Worm (Caenorhabditis elegans): ENCODE data around the gene efn-3.

Gene efn-3

DNA sequence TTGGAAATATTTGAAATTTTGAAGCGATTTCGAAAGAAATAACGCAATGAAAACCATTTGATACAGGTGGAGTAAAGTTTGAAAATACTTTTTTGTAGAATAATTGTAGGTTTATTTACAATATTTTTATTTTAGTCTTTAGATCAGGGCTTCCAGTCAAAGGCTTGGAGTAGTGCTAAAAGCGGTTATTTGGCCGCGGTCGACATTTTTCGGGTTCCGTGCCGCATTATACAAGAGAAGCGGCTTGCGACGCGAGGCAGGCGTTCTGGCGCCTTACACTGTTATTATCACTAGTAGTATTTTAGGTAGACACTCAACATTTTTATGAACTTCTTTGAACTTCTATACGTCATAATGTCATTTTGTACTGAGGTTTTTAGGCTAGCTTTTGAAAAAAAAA, 29.2 kb upstream of the efn-3 start:
- TF ChIP-seq pax-1 (tag; optimal IDR thresholded peaks at IDR 0.05), result no peak

DNA sequence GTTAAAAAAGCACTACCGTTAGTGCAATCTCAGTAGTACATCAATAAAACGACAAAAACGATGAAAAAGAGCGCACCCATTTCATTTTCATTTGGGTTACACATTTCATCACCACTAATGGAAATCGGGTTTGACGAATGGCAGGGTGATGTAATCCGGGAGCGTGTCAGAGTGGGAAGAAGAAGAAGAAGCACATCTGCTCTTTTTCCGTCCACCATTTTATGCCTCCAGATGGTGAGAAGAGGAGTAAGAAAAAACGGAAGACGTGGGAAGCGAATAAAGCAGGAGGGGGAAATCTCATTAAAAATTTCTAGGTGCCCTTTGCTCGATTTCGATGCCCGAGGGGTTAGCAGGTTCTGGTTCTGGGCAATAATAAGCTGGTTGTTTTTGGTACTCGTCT, 28.8 kb upstream of the efn-3 start:
- TF ChIP-seq ceh-31 (tag; optimal IDR thresholded peaks at IDR 0.05) (peak; percentile 8), ceh-2 (tag; optimal IDR thresholded peaks at IDR 0.05) (no peak), zip-5 (tag; optimal IDR thresholded peaks at IDR 0.05) (no peak), unc-42 (tag; optimal IDR thresholded peaks at IDR 0.05) (peak; percentile 42)

DNA sequence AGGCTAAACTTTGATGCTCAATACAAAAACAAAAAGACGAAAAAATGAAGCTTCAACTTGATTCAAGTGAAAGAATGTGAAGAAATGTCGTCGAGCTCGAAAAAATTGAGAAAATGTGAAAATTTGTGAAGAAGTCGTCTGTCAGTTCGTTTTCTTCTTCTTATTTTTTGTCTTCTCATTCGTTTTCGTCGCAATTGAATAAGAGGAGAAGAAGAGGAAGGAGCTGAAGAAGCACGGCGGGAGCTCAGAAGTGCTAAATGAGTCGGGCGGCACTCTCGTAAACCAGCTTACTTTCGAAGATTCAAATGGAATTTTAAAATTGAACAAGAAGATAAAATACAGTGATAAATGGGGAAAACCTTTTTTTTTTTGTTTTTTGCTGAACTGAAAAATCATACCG, 27.9 kb upstream of the efn-3 start:
- TF ChIP-seq T23F11.4 (GFP tag; optimal IDR thresholded peaks at IDR 0.05) (no peak), sox-4 (tag; optimal IDR thresholded peaks at IDR 0.05) (no peak), unc-86 (tag; optimal IDR thresholded peaks at IDR 0.05) (no peak), unc-42 (tag; optimal IDR thresholded peaks at IDR 0.05) (peak; percentile 5), K02D7.2 (tag; optimal IDR thresholded peaks at IDR 0.05) (no peak), pat-9 (tag; optimal IDR thresholded peaks at IDR 0.05) (no peak), lin-11 (tag; optimal IDR thresholded peaks at IDR 0.05) (no peak)

DNA sequence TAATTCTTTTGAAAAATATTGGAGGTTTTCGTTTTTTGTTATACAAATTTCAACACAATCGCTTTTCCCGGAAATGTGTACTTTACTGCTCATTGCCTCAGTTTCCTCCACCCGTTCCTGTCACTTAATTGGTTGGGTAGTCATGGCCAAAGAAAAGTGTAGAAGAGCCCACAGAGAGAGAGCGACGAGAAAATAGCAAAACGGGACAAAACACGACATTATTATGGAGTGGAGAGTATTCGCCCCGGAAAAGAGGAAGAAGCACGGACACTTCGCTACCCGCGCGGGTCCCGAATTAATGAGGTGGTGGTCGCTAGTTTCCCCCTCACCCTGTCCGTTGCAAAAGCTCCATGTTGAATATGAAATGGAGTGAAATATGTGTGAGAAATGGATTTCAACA, 26.6 kb upstream of the efn-3 start:
- TF ChIP-seq K02D7.2 (tag; optimal IDR thresholded peaks at IDR 0.05) (no peak), rnt-1 (tag; optimal IDR thresholded peaks at IDR 0.05) (no peak), nhr-11 (tag; optimal IDR thresholded peaks at IDR 0.05) (no peak), dmd-4 (tag; optimal IDR thresholded peaks at IDR 0.05; ENCODE audit: borderline replicate concordance) (peak; percentile 25), ceh-45 (GFP tag; IDR thresholded peaks at IDR 0.05) (no peak), sox-2 (GFP tag; IDR thresholded peaks at IDR 0.05) (no peak), ceh-22 (tag; optimal IDR thresholded peaks at IDR 0.05) (no peak), eyg-1 (tag; optimal IDR thresholded peaks at IDR 0.05) (no peak), hlh-30 (tag; optimal IDR thresholded peaks at IDR 0.05; ENCODE audit: insufficient read depth) (no peak), ceh-6 (GFP tag; optimal IDR thresholded peaks at IDR 0.05) (no peak), sdc-2 (tag; optimal IDR thresholded peaks at IDR 0.05) (peak; percentile 51), tbx-7 (tag; optimal IDR thresholded peaks at IDR 0.05) (no peak), ceh-19 (GFP tag; optimal IDR thresholded peaks at IDR 0.05) (peak; percentile 2), pat-9 (tag; optimal IDR thresholded peaks at IDR 0.05) (no peak), nhr-232 (tag; optimal IDR thresholded peaks at IDR 0.05) (no peak), lim-6 (tag; optimal IDR thresholded peaks at IDR 0.05) (no peak), pax-1 (tag; optimal IDR thresholded peaks at IDR 0.05) (no peak), pros-1 (tag; optimal IDR thresholded peaks at IDR 0.05) (no peak), ceh-31 (tag; optimal IDR thresholded peaks at IDR 0.05) (peak; percentile 43), nfya-1 (tag; optimal IDR thresholded peaks at IDR 0.05) (peak; percentile 19), unc-3 (GFP tag; conservative IDR thresholded peaks at IDR 0.05) (no peak), unc-3 (tag; optimal IDR thresholded peaks at IDR 0.05) (no peak), ceh-14 (tag; optimal IDR thresholded peaks at IDR 0.05) (peak; percentile 1), unc-55 (GFP tag; optimal IDR thresholded peaks at IDR 0.05) (no peak), unc-42 (tag; optimal IDR thresholded peaks at IDR 0.05) (peak; percentile 34)

DNA sequence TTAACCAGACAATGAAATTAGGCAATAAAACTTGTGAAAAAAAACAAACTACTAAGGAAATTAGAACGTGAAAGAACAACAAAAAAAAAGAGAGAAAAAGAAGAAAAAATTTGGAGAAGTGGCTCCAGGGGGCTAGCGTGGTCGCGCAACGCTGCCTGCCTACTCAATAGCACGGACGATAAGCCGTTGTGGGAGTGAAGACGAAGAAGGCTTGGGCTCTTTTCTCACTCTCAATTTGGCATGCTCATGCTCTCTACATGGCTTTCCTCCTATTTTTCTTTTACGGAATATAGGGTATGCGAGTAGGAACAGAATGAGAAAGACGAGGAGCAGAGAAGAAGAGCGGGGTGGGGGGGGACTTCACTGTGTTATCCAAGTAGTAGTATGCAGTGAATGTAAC, 25.0 kb upstream of the efn-3 start:
- TF ChIP-seq ceh-19 (GFP tag; optimal IDR thresholded peaks at IDR 0.05), result no peak
- no peak for TF ChIP-seq ceh-30 (tag; optimal IDR thresholded peaks at IDR 0.05)
- no peak for TF ChIP-seq ref-2 (tag; optimal IDR thresholded peaks at IDR 0.05)
- no peak for TF ChIP-seq unc-3 (GFP tag; conservative IDR thresholded peaks at IDR 0.05)
- TF ChIP-seq unc-3 (tag; optimal IDR thresholded peaks at IDR 0.05), result no peak
- no peak for TF ChIP-seq Y22D7AL.16 (tag; optimal IDR thresholded peaks at IDR 0.05)
- no peak for TF ChIP-seq C08G9.2 (tag; optimal IDR thresholded peaks at IDR 0.05)
- TF ChIP-seq ceh-31 (tag; optimal IDR thresholded peaks at IDR 0.05), result peak; percentile 79
- TF ChIP-seq eyg-1 (tag; optimal IDR thresholded peaks at IDR 0.05), result no peak
- TF ChIP-seq ceh-14 (tag; optimal IDR thresholded peaks at IDR 0.05), result no peak
- no peak for TF ChIP-seq C38D4.7 (GFP tag; optimal IDR thresholded peaks at IDR 0.05)
- TF ChIP-seq che-1 (tag; optimal IDR thresholded peaks at IDR 0.05), result no peak
- peak; percentile 26 for TF ChIP-seq sdc-2 (tag; optimal IDR thresholded peaks at IDR 0.05)
- TF ChIP-seq zip-5 (tag; optimal IDR thresholded peaks at IDR 0.05), result no peak
- peak; percentile 27 for TF ChIP-seq nfya-1 (tag; optimal IDR thresholded peaks at IDR 0.05)
- TF ChIP-seq sox-2 (GFP tag; IDR thresholded peaks at IDR 0.05), result no peak
- no peak for TF ChIP-seq npax-4 (tag; optimal IDR thresholded peaks at IDR 0.05)
- TF ChIP-seq unc-42 (tag; optimal IDR thresholded peaks at IDR 0.05), result peak; percentile 65
- no peak for TF ChIP-seq pat-9 (tag; optimal IDR thresholded peaks at IDR 0.05)
- TF ChIP-seq tbx-2 (tag; optimal IDR thresholded peaks at IDR 0.05), result no peak
